Fruit fly (Drosophila melanogaster) whole organism, embryonic: ENCODE measurements around the gene CG42500.

Source experiments
- CG1024 ChIP-seq: fragments of 200-800 bp; sonication (Bioruptor generic); IDR thresholded peaks from 2 replicates; pipeline ENCODE4 v1.3.6; 2022; ENCODE audit warnings: missing biosample characterization, missing genetic modification characterization
- CG10321 ChIP-seq: fragments of 200-800 bp; sonication (Bioruptor generic); IDR thresholded peaks from 2 replicates; pipeline ENCODE4 v1.3.6; 2022; ENCODE audit warnings: missing biosample characterization, missing genetic modification characterization
- CG11695 ChIP-seq: fragments of 200-800 bp; sonication (Bioruptor generic); IDR thresholded peaks from 3 replicates; pipeline ENCODE4 v1.3.6; 2022; ENCODE audit warnings: missing biosample characterization, missing genetic modification characterization
- CG12299 ChIP-seq: fragments of 200-800 bp; sonication (Bioruptor generic); optimal IDR thresholded peaks from 2 replicates; lab custom pipeline; 2018; ENCODE audit warnings: missing biosample characterization, mild to moderate bottlenecking, missing genetic modification characterization
- CG12391 ChIP-seq: fragments of 200-800 bp; sonication (Bioruptor generic); optimal IDR thresholded peaks from 3 replicates; lab custom pipeline; 2018; ENCODE audit warnings: missing biosample characterization, mild to moderate bottlenecking, missing genetic modification characterization, moderate library complexity
- CG14014 ChIP-seq: fragments of 200-800 bp; sonication (Bioruptor generic); IDR thresholded peaks from 2 replicates; pipeline ENCODE4 v1.3.6; 2022; ENCODE audit warnings: missing biosample characterization, missing genetic modification characterization
- CG14667 ChIP-seq: fragments of 200-800 bp; sonication (Bioruptor generic); IDR thresholded peaks from 2 replicates; pipeline ENCODE4 v1.3.6; 2022; ENCODE audit warnings: missing biosample characterization, missing genetic modification characterization
- CG16813 ChIP-seq: fragments of 200-800 bp; sonication (Bioruptor generic); IDR thresholded peaks from 3 replicates; pipeline ENCODE4 v1.3.6; 2022; ENCODE audit warnings: missing biosample characterization, missing genetic modification characterization; ENCODE audit not compliant: partially characterized antibody
- CG17186 ChIP-seq: fragments of 200-800 bp; sonication (Bioruptor generic); optimal IDR thresholded peaks from 3 replicates; lab custom pipeline; 2017; ENCODE audit warnings: missing biosample characterization, missing genetic modification reagents, missing genetic modification characterization
- CG2202 ChIP-seq: fragments of 200-800 bp; sonication (Bioruptor generic); optimal IDR thresholded peaks from 2 replicates; lab custom pipeline; 2018; ENCODE audit warnings: missing biosample characterization, mild to moderate bottlenecking, missing genetic modification characterization
- CG3163 ChIP-seq: fragments of 200-800 bp; sonication (Bioruptor generic); optimal IDR thresholded peaks from 3 replicates; lab custom pipeline; 2016; ENCODE audit warnings: missing biosample characterization, missing genetic modification characterization
- CG3281 ChIP-seq: fragments of 200-800 bp; sonication (Bioruptor generic); optimal IDR thresholded peaks from 3 replicates; lab custom pipeline; 2017; ENCODE audit warnings: missing biosample characterization, mild to moderate bottlenecking, missing genetic modification characterization
- CG33213 ChIP-seq: fragments of 200-800 bp; sonication (Bioruptor generic); optimal IDR thresholded peaks from 3 replicates; lab custom pipeline; 2016; ENCODE audit warnings: missing biosample characterization, missing genetic modification characterization
- CG34376 ChIP-seq: fragments of 200-800 bp; sonication (Bioruptor generic); optimal IDR thresholded peaks from 2 replicates; lab custom pipeline; 2018; ENCODE audit warnings: missing biosample characterization, mild to moderate bottlenecking, missing genetic modification characterization
- CG3847 ChIP-seq: fragments of 200-800 bp; sonication (Bioruptor generic); IDR thresholded peaks from 2 replicates; pipeline ENCODE4 v1.3.6; 2022; ENCODE audit warnings: missing biosample characterization, missing genetic modification characterization
- CG4328 ChIP-seq: fragments of 200-800 bp; sonication (Bioruptor generic); optimal IDR thresholded peaks from 3 replicates; lab custom pipeline; 2017; ENCODE audit warnings: missing biosample characterization, missing genetic modification reagents, missing genetic modification characterization
- CG4424 ChIP-seq: fragments of 200-800 bp; sonication (Bioruptor generic); optimal IDR thresholded peaks from 3 replicates; lab custom pipeline; 2016; ENCODE audit warnings: missing biosample characterization, missing genetic modification characterization
- CG6854 ChIP-seq: fragments of 200-800 bp; sonication (Bioruptor generic); optimal IDR thresholded peaks from 3 replicates; lab custom pipeline; 2017; ENCODE audit warnings: missing biosample characterization, mild to moderate bottlenecking, missing genetic modification characterization
- CG8089 ChIP-seq: fragments of 200-800 bp; sonication (Bioruptor generic); optimal IDR thresholded peaks from 3 replicates; lab custom pipeline; 2016; ENCODE audit warnings: missing biosample characterization, missing genetic modification characterization
- Dad ChIP-seq: fragments of 200-800 bp; sonication (Bioruptor generic); optimal IDR thresholded peaks from 3 replicates; lab custom pipeline; 2016; ENCODE audit warnings: missing biosample characterization, missing genetic modification characterization
- Dip3 ChIP-seq: fragments of 200-800 bp; sonication (Bioruptor generic); optimal IDR thresholded peaks from 3 replicates; lab custom pipeline; 2016; ENCODE audit warnings: missing biosample characterization, missing genetic modification characterization
- E2f1 ChIP-seq: fragments of 200-800 bp; sonication (Bioruptor generic); IDR thresholded peaks from 2 replicates; pipeline ENCODE4 v1.3.6; 2022; ENCODE audit warnings: missing biosample characterization, missing genetic modification characterization
- ERR ChIP-seq: fragments of 200-800 bp; sonication (Bioruptor generic); optimal IDR thresholded peaks from 2 replicates; lab custom pipeline; 2016; ENCODE audit warnings: missing biosample characterization, missing genetic modification characterization
- Ets97D ChIP-seq: fragments of 200-800 bp; sonication (Bioruptor generic); optimal IDR thresholded peaks from 3 replicates; lab custom pipeline; 2016; ENCODE audit warnings: missing biosample characterization, missing genetic modification characterization
- Hmx ChIP-seq: fragments of 200-800 bp; sonication (Bioruptor generic); optimal IDR thresholded peaks from 2 replicates; lab custom pipeline; 2016; ENCODE audit warnings: missing biosample characterization, missing genetic modification characterization
- Hr39 ChIP-seq: fragments of >200 bp; optimal IDR thresholded peaks from 2 replicates; lab custom pipeline; 2017
- Hsf ChIP-seq: fragments of 200-800 bp; sonication (Bioruptor generic); optimal IDR thresholded peaks from 3 replicates; lab custom pipeline; 2016; ENCODE audit warnings: missing biosample characterization, missing genetic modification characterization
- Med ChIP-seq: fragments of 200-800 bp; sonication (Bioruptor generic); peaks from one replicate; lab custom pipeline; 2016; ENCODE audit warnings: missing biosample characterization, missing genetic modification characterization, mild to moderate bottlenecking, inconsistent platforms, moderate library complexity
- Sry-δ ChIP-seq: fragments of 200-800 bp; sonication (Bioruptor generic); optimal IDR thresholded peaks from 2 replicates; lab custom pipeline; 2016; ENCODE audit warnings: missing biosample characterization, missing genetic modification characterization
- ab ChIP-seq: fragments of 200-800 bp; sonication (Bioruptor generic); optimal IDR thresholded peaks from 2 replicates; lab custom pipeline; 2016; ENCODE audit warnings: missing biosample characterization, missing genetic modification characterization
- abd-A ChIP-seq: fragments of 200-800 bp; sonication (Bioruptor generic); optimal IDR thresholded peaks from 3 replicates; lab custom pipeline; 2019; ENCODE audit warnings: missing biosample characterization, mild to moderate bottlenecking, missing genetic modification characterization, moderate library complexity
- ac ChIP-seq: fragments of 200-800 bp; sonication (Bioruptor generic); optimal IDR thresholded peaks from 3 replicates; lab custom pipeline; 2017; ENCODE audit warnings: missing biosample characterization, mild to moderate bottlenecking, missing genetic modification characterization
- ap ChIP-seq: fragments of 200-800 bp; sonication (Bioruptor generic); IDR thresholded peaks from 2 replicates; pipeline ENCODE4 v1.3.6; 2022; ENCODE audit warnings: missing biosample characterization, missing genetic modification characterization
- ash1 ChIP-seq: fragments of 200-800 bp; sonication (Bioruptor generic); optimal IDR thresholded peaks from 2 replicates; lab custom pipeline; 2018; ENCODE audit warnings: missing biosample characterization, mild to moderate bottlenecking, missing genetic modification characterization
- az2 ChIP-seq: fragments of 200-800 bp; sonication (Bioruptor generic); optimal IDR thresholded peaks from 3 replicates; lab custom pipeline; 2016; ENCODE audit warnings: missing biosample characterization, missing genetic modification characterization
- bab2 ChIP-seq: fragments of 200-800 bp; sonication (Bioruptor generic); optimal IDR thresholded peaks from 2 replicates; lab custom pipeline; 2016; ENCODE audit warnings: missing biosample characterization, missing genetic modification characterization
- caup ChIP-seq: fragments of 200-800 bp; sonication (Bioruptor generic); optimal IDR thresholded peaks from 3 replicates; lab custom pipeline; 2017; ENCODE audit warnings: missing biosample characterization, mild to moderate bottlenecking, missing genetic modification characterization, moderate library complexity; ENCODE audit not compliant: severe bottlenecking
- cg ChIP-seq: fragments of 200-800 bp; sonication (Bioruptor generic); optimal IDR thresholded peaks from 3 replicates; lab custom pipeline; 2019; ENCODE audit warnings: missing biosample characterization, mild to moderate bottlenecking, missing genetic modification characterization, moderate library complexity
- chn ChIP-seq: fragments of 200-800 bp; sonication (Bioruptor generic); optimal IDR thresholded peaks from 2 replicates; lab custom pipeline; 2016; ENCODE audit warnings: missing biosample characterization, missing genetic modification characterization
- dimm ChIP-seq: fragments of 200-800 bp; sonication (Bioruptor generic); IDR thresholded peaks from 2 replicates; pipeline ENCODE4 v1.3.6; 2022; ENCODE audit warnings: missing biosample characterization, missing genetic modification characterization
- fu2 ChIP-seq: fragments of 200-800 bp; sonication (Bioruptor generic); optimal IDR thresholded peaks from 2 replicates; lab custom pipeline; 2016; ENCODE audit warnings: missing biosample characterization, missing genetic modification characterization
- ken ChIP-seq: fragments of 200-800 bp; sonication (Bioruptor generic); IDR thresholded peaks from 3 replicates; pipeline ENCODE4 v1.3.6; 2022; ENCODE audit warnings: missing biosample characterization, missing genetic modification characterization
- oc ChIP-seq: fragments of 200-800 bp; sonication (Bioruptor generic); optimal IDR thresholded peaks from 2 replicates; lab custom pipeline; 2018; ENCODE audit warnings: missing biosample characterization, mild to moderate bottlenecking, missing genetic modification characterization, moderate library complexity
- org-1 ChIP-seq: fragments of 200-800 bp; sonication (Bioruptor generic); optimal IDR thresholded peaks from 2 replicates; lab custom pipeline; 2017; ENCODE audit warnings: missing biosample characterization, missing genetic modification characterization
- p53 ChIP-seq: fragments of 200-800 bp; sonication (Bioruptor generic); optimal IDR thresholded peaks from 2 replicates; lab custom pipeline; 2016; ENCODE audit warnings: missing biosample characterization, missing genetic modification characterization
- phol ChIP-seq: fragments of 200-800 bp; sonication (Bioruptor generic); optimal IDR thresholded peaks from 3 replicates; lab custom pipeline; 2018; ENCODE audit warnings: missing biosample characterization, mild to moderate bottlenecking, missing genetic modification characterization, moderate library complexity
- pnt ChIP-seq: fragments of 200-800 bp; sonication (Bioruptor generic); optimal IDR thresholded peaks from 3 replicates; lab custom pipeline; 2016; ENCODE audit warnings: missing biosample characterization, missing genetic modification characterization
- ro ChIP-seq: fragments of 200-800 bp; sonication (Bioruptor generic); IDR thresholded peaks from 2 replicates; pipeline ENCODE4 v1.3.6; 2022; ENCODE audit warnings: missing biosample characterization, missing genetic modification characterization
- tio ChIP-seq: fragments of 200-800 bp; sonication (Bioruptor generic); optimal IDR thresholded peaks from 2 replicates; lab custom pipeline; 2017; ENCODE audit warnings: missing biosample characterization, missing genetic modification characterization, inconsistent platforms
- twi ChIP-seq: fragments of 200-800 bp; optimal IDR thresholded peaks from 2 replicates; lab custom pipeline; 2019; ENCODE audit warnings: missing biosample characterization, mild to moderate bottlenecking, missing genetic modification characterization, moderate library complexity
- usp ChIP-seq: fragments of >200 bp; optimal IDR thresholded peaks from 2 replicates; lab custom pipeline; 2017; ENCODE audit warnings: missing biosample characterization, missing genetic modification characterization
- wdn ChIP-seq: fragments of 200-800 bp; sonication (Bioruptor generic); IDR thresholded peaks from 2 replicates; pipeline ENCODE4 v1.3.6; 2022; ENCODE audit warnings: missing biosample characterization, missing genetic modification characterization

The CG42500 gene

DNA sequence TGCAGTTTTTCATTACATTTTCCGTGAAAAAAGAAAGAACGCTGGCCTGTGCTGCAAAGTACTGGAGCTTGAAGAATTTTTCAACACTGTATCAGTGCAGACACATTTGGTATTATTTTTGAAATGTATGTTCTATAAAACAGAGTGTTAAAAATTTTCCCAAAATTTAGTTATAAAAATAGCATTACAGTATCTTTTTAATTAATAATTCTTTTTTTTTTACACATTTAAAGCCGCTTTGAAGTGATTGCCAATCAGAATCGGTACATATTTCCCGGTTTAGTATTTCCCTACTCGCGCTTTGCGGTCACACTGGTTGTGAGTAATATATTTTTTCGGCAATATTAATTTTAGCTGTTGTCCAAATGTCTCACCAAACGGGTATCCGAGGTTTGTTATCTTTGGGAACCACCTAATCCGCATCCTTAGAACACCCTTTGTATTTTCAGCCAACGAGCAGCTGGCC is 30.1 kb downstream of the CG42500 start, which contains the start of the genes Abi and twf (continued):
- TF ChIP-seq CG10321 (no peak), CG3847 (GFP tag; lab: Robert Waterston, UW) (peak; percentile 79), CG16813 (GFP tag; lab: Robert Waterston, UW) (no peak), wdn (peak; percentile 32; the same call in 1 of the 2 replicates), twi (tag; lab: Kevin White, UChicago) (no peak), CG6854 (GFP tag; lab: Kevin White, UChicago) (no peak), tio (GFP tag; lab: Kevin White, UChicago) (peak; percentile 59), pnt (GFP tag; lab: Kevin White, UChicago) (peak; percentile 18), Hr39 (no peak), CG33213 (GFP tag; lab: Kevin White, UChicago) (peak; percentile 29), CG3281 (peak; percentile 60), CG4328 (no peak), caup (GFP tag; lab: Kevin White, UChicago) (peak; percentile 68), cg (GFP tag; lab: Kevin White, UChicago) (no peak), CG4424 (GFP tag; lab: Kevin White, UChicago) (peak; percentile 80), chn (peak; percentile 71), CG17186 (GFP tag; lab: Kevin White, UChicago) (peak; percentile 48), ap (0 out of 2 replicates have a peak, but pooled peaks have one; percentile 25), CG34376 (GFP tag; lab: Kevin White, UChicago) (peak; percentile 56), Ets97D (GFP tag; lab: Kevin White, UChicago) (peak; percentile 63), E2f1 (GFP tag; lab: Robert Waterston, UW) (peak; percentile 45; the same call in 1 of the 2 replicates), CG11695 (GFP tag; lab: Robert Waterston, UW) (peak; percentile 72; the same call in 2 of the 3 replicates), CG12299 (tag; lab: Kevin White, UChicago) (peak; percentile 20), usp (GFP tag; lab: Kevin White, UChicago) (no peak), ken (GFP tag; lab: Robert Waterston, UW) (peak; percentile 61; the same call in 2 of the 3 replicates), az2 (peak; percentile 70), CG1024 (no peak), Dip3 (GFP tag; lab: Kevin White, UChicago) (peak; percentile 48), ac (GFP tag; lab: Kevin White, UChicago) (no peak), oc (tag; lab: Kevin White, UChicago) (no peak), org-1 (GFP tag; lab: Kevin White, UChicago) (no peak), phol (tag; lab: Kevin White, UChicago) (peak; percentile 77), CG12391 (tag; lab: Kevin White, UChicago) (peak; percentile 87), Hsf (GFP tag; lab: Kevin White, UChicago) (peak; percentile 78), Sry-δ (GFP tag; lab: Kevin White, UChicago) (peak; percentile 35), CG3163 (GFP tag; lab: Kevin White, UChicago) (no peak), Med (peak; percentile 91), ash1 (no peak), bab2 (peak; percentile 34), ERR (GFP tag; lab: Kevin White, UChicago) (peak; percentile 47), ab (GFP tag; lab: Kevin White, UChicago) (no peak), CG8089 (GFP tag; lab: Kevin White, UChicago) (peak; percentile 16), Dad (GFP tag; lab: Kevin White, UChicago) (peak; percentile 62), p53 (GFP tag; lab: Kevin White, UChicago) (no peak), CG14014 (GFP tag; lab: Robert Waterston, UW) (peak; percentile 54; the same call in 1 of the 2 replicates), fu2 (GFP tag; lab: Kevin White, UChicago) (peak; percentile 74), abd-A (tag; lab: Kevin White, UChicago) (no peak), dimm (GFP tag; lab: Robert Waterston, UW) (no peak), Hmx (GFP tag; lab: Kevin White, UChicago) (peak; percentile 38), ro (no peak), CG2202 (tag; lab: Kevin White, UChicago) (peak; percentile 22), CG14667 (GFP tag; lab: Robert Waterston, UW) (peak; percentile 52; the same call in 1 of the 2 replicates)
